Fruit fly (Drosophila melanogaster) whole organism, embryonic: ENCODE measurements around the gene rictor.

Source experiments
- Atf6 ChIP-seq: fragments of 200-800 bp; sonication (Bioruptor generic); IDR thresholded peaks from 2 replicates; pipeline ENCODE4 v1.3.6; 2022; ENCODE audit warnings: missing biosample characterization, missing genetic modification characterization
- B-H2 ChIP-seq: fragments of 200-800 bp; sonication (Bioruptor generic); optimal IDR thresholded peaks from 2 replicates; lab custom pipeline; 2018; ENCODE audit warnings: missing biosample characterization, mild to moderate bottlenecking, missing genetic modification characterization
- Bteb2 ChIP-seq: fragments of 200-800 bp; sonication (Bioruptor generic); optimal IDR thresholded peaks from 2 replicates; lab custom pipeline; 2016; ENCODE audit warnings: missing biosample characterization, missing genetic modification characterization
- CG10565 ChIP-seq: fragments of 200-800 bp; sonication (Bioruptor generic); optimal IDR thresholded peaks from 3 replicates; lab custom pipeline; 2016; ENCODE audit warnings: missing biosample characterization, mild to moderate bottlenecking, missing genetic modification characterization
- CG11247 ChIP-seq: fragments of 200-800 bp; sonication (Bioruptor generic); IDR thresholded peaks from 2 replicates; pipeline ENCODE4 v1.3.6; 2022; ENCODE audit warnings: missing biosample characterization, missing genetic modification characterization
- CG14441 ChIP-seq: fragments of 200-800 bp; sonication (Bioruptor generic); IDR thresholded peaks from 2 replicates; pipeline ENCODE4 v1.3.6; 2022; ENCODE audit warnings: missing biosample characterization, missing genetic modification characterization
- CG15011 ChIP-seq: fragments of 200-800 bp; sonication (Bioruptor generic); optimal IDR thresholded peaks from 3 replicates; lab custom pipeline; 2018; ENCODE audit warnings: missing biosample characterization, mild to moderate bottlenecking, missing genetic modification characterization
- CG17186 ChIP-seq: fragments of 200-800 bp; sonication (Bioruptor generic); optimal IDR thresholded peaks from 3 replicates; lab custom pipeline; 2017; ENCODE audit warnings: missing biosample characterization, missing genetic modification reagents, missing genetic modification characterization
- CG17612 ChIP-seq: fragments of 200-800 bp; sonication (Bioruptor generic); IDR thresholded peaks from 2 replicates; pipeline ENCODE4 v1.3.6; 2022; ENCODE audit warnings: missing biosample characterization, missing genetic modification characterization
- CG17912 ChIP-seq: fragments of 200-800 bp; sonication (Bioruptor generic); optimal IDR thresholded peaks from 2 replicates; lab custom pipeline; 2018; ENCODE audit warnings: missing biosample characterization, mild to moderate bottlenecking, missing genetic modification characterization
- CG18011 ChIP-seq: fragments of 200-800 bp; sonication (Bioruptor generic); optimal IDR thresholded peaks from 2 replicates; lab custom pipeline; 2017; ENCODE audit warnings: missing biosample characterization, missing genetic modification characterization, mild to moderate bottlenecking, moderate library complexity, missing genotype
- CG2120 ChIP-seq: fragments of 200-800 bp; sonication (Bioruptor generic); optimal IDR thresholded peaks from 3 replicates; lab custom pipeline; 2016; ENCODE audit warnings: missing biosample characterization, missing genetic modification characterization
- CG2712 ChIP-seq: fragments of 200-800 bp; optimal IDR thresholded peaks from 3 replicates; lab custom pipeline; 2019; ENCODE audit warnings: missing biosample characterization, mild to moderate bottlenecking, missing genetic modification characterization, moderate library complexity
- CG31224 ChIP-seq: fragments of 200-800 bp; sonication (Bioruptor generic); IDR thresholded peaks from 2 replicates; pipeline ENCODE4 v1.3.6; 2022; ENCODE audit warnings: missing biosample characterization, missing genetic modification characterization
- CG32772 ChIP-seq: fragments of 200-800 bp; sonication (Bioruptor generic); IDR thresholded peaks from 2 replicates; pipeline ENCODE4 v1.3.6; 2022; ENCODE audit warnings: missing biosample characterization, missing genetic modification characterization
- CG3281 ChIP-seq: fragments of 200-800 bp; sonication (Bioruptor generic); optimal IDR thresholded peaks from 3 replicates; lab custom pipeline; 2017; ENCODE audit warnings: missing biosample characterization, mild to moderate bottlenecking, missing genetic modification characterization
- CG34224 ChIP-seq: fragments of 200-800 bp; sonication (Bioruptor generic); IDR thresholded peaks from 3 replicates; pipeline ENCODE4 v1.3.6; 2022; ENCODE audit warnings: missing biosample characterization, missing genetic modification characterization; ENCODE audit not compliant: partially characterized antibody
- CG3847 ChIP-seq: fragments of 200-800 bp; sonication (Bioruptor generic); IDR thresholded peaks from 2 replicates; pipeline ENCODE4 v1.3.6; 2022; ENCODE audit warnings: missing biosample characterization, missing genetic modification characterization
- CG4820 ChIP-seq: fragments of 200-800 bp; sonication (Bioruptor generic); optimal IDR thresholded peaks from 3 replicates; lab custom pipeline; 2016; ENCODE audit warnings: missing biosample characterization, missing genetic modification characterization
- CG7786 ChIP-seq: fragments of 200-800 bp; sonication (Bioruptor generic); optimal IDR thresholded peaks from 2 replicates; lab custom pipeline; 2016; ENCODE audit warnings: missing biosample characterization, missing genetic modification characterization
- Drgx ChIP-seq: fragments of 200-800 bp; sonication (Bioruptor generic); IDR thresholded peaks from 2 replicates; pipeline ENCODE4 v1.3.6; 2022; ENCODE audit warnings: missing biosample characterization, missing genetic modification characterization
- Hsf ChIP-seq: fragments of 200-800 bp; sonication (Bioruptor generic); optimal IDR thresholded peaks from 3 replicates; lab custom pipeline; 2016; ENCODE audit warnings: missing biosample characterization, missing genetic modification characterization
- Lim3 ChIP-seq: fragments of 200-800 bp; sonication (Bioruptor generic); IDR thresholded peaks from 2 replicates; pipeline ENCODE4 v1.3.6; 2022; ENCODE audit warnings: missing biosample characterization, missing genetic modification characterization
- Lpt ChIP-seq: fragments of >200 bp; optimal IDR thresholded peaks from 2 replicates; lab custom pipeline; 2018; ENCODE audit warnings: missing biosample characterization, missing genetic modification characterization
- NC2α ChIP-seq: fragments of 200-800 bp; sonication (Bioruptor generic); optimal IDR thresholded peaks from 2 replicates; lab custom pipeline; 2016; ENCODE audit warnings: missing biosample characterization, missing genetic modification characterization
- Optix ChIP-seq: fragments of 200-800 bp; sonication (Bioruptor generic); IDR thresholded peaks from 3 replicates; pipeline ENCODE4 v1.3.6; 2022; ENCODE audit warnings: missing biosample characterization, missing genetic modification characterization
- Ptx1 ChIP-seq: fragments of 200-800 bp; sonication (Bioruptor generic); IDR thresholded peaks from 2 replicates; pipeline ENCODE4 v1.3.6; 2022; ENCODE audit warnings: missing biosample characterization, missing genetic modification characterization
- Sox100B ChIP-seq: fragments of 200-800 bp; sonication (Bioruptor generic); optimal IDR thresholded peaks from 3 replicates; lab custom pipeline; 2018; ENCODE audit warnings: missing biosample characterization, mild to moderate bottlenecking, missing genetic modification characterization
- TFAM ChIP-seq: fragments of 200-800 bp; sonication (Bioruptor generic); optimal IDR thresholded peaks from 2 replicates; lab custom pipeline; 2017; ENCODE audit warnings: missing biosample characterization, missing genetic modification characterization, inconsistent platforms
- amos ChIP-seq: fragments of 200-800 bp; sonication (Bioruptor generic); IDR thresholded peaks from 2 replicates; pipeline ENCODE4 v1.3.6; 2022; ENCODE audit warnings: missing biosample characterization, missing genetic modification characterization; ENCODE audit not compliant: partially characterized antibody
- ato ChIP-seq: fragments of 200-800 bp; sonication (Bioruptor generic); IDR thresholded peaks from 2 replicates; pipeline ENCODE4 v1.3.6; 2022; ENCODE audit warnings: missing biosample characterization, missing genetic modification characterization; ENCODE audit not compliant: partially characterized antibody
- bab2 ChIP-seq: fragments of 200-800 bp; sonication (Bioruptor generic); optimal IDR thresholded peaks from 2 replicates; lab custom pipeline; 2016; ENCODE audit warnings: missing biosample characterization, missing genetic modification characterization
- bowl ChIP-seq: fragments of 200-800 bp; sonication (Bioruptor generic); IDR thresholded peaks from 2 replicates; pipeline ENCODE4 v1.3.6; 2022; ENCODE audit warnings: missing biosample characterization, missing genetic modification characterization
- br ChIP-seq: fragments of >200 bp; optimal IDR thresholded peaks from 2 replicates; lab custom pipeline; 2017
- btn ChIP-seq: fragments of 200-800 bp; sonication (Bioruptor generic); optimal IDR thresholded peaks from 2 replicates; lab custom pipeline; 2016; ENCODE audit warnings: missing biosample characterization, missing genetic modification characterization
- chm ChIP-seq: fragments of 200-800 bp; sonication (Bioruptor generic); IDR thresholded peaks from 2 replicates; pipeline ENCODE4 v1.3.6; 2022; ENCODE audit warnings: missing biosample characterization, missing genetic modification characterization
- ci ChIP-seq: fragments of 200-800 bp; sonication (Bioruptor generic); IDR thresholded peaks from 3 replicates; pipeline ENCODE4 v1.3.6; 2022; ENCODE audit warnings: missing biosample characterization, missing genetic modification characterization
- dati ChIP-seq: fragments of 200-800 bp; sonication (Bioruptor generic); IDR thresholded peaks from 2 replicates; pipeline ENCODE4 v1.3.6; 2022; ENCODE audit warnings: missing biosample characterization, missing genetic modification characterization
- dimm ChIP-seq: fragments of 200-800 bp; sonication (Bioruptor generic); IDR thresholded peaks from 2 replicates; pipeline ENCODE4 v1.3.6; 2022; ENCODE audit warnings: missing biosample characterization, missing genetic modification characterization
- fd102C ChIP-seq: fragments of 200-800 bp; sonication (Bioruptor generic); optimal IDR thresholded peaks from 2 replicates; lab custom pipeline; 2018; ENCODE audit warnings: missing biosample characterization, mild to moderate bottlenecking, missing genetic modification characterization, moderate library complexity
- fu2 ChIP-seq: fragments of 200-800 bp; sonication (Bioruptor generic); optimal IDR thresholded peaks from 2 replicates; lab custom pipeline; 2016; ENCODE audit warnings: missing biosample characterization, missing genetic modification characterization
- gsb ChIP-seq: fragments of 200-800 bp; sonication (Bioruptor generic); IDR thresholded peaks from 2 replicates; pipeline ENCODE4 v1.3.6; 2022; ENCODE audit warnings: missing biosample characterization, missing genetic modification characterization
- kni ChIP-seq: fragments of 200-800 bp; sonication (Bioruptor generic); optimal IDR thresholded peaks from 3 replicates; lab custom pipeline; 2017; ENCODE audit warnings: mild to moderate bottlenecking, missing biosample characterization, missing genetic modification reagents, missing genetic modification characterization
- maf-S ChIP-seq: fragments of 200-800 bp; sonication (Bioruptor generic); optimal IDR thresholded peaks from 2 replicates; lab custom pipeline; 2016; ENCODE audit warnings: missing biosample characterization, missing genetic modification characterization
- mam ChIP-seq: fragments of 200-800 bp; sonication (Bioruptor generic); optimal IDR thresholded peaks from 3 replicates; lab custom pipeline; 2016; ENCODE audit warnings: missing biosample characterization, missing genetic modification characterization
- nau ChIP-seq: fragments of 200-800 bp; sonication (Bioruptor generic); optimal IDR thresholded peaks from 3 replicates; lab custom pipeline; 2017; ENCODE audit warnings: missing biosample characterization, mild to moderate bottlenecking, missing genetic modification characterization, missing genetic modification reagents
- pb ChIP-seq: fragments of 200-800 bp; sonication (Bioruptor generic); optimal IDR thresholded peaks from 3 replicates; lab custom pipeline; 2016; ENCODE audit warnings: missing biosample characterization, missing genetic modification characterization
- phol ChIP-seq: fragments of 200-800 bp; sonication (Bioruptor generic); optimal IDR thresholded peaks from 3 replicates; lab custom pipeline; 2018; ENCODE audit warnings: missing biosample characterization, mild to moderate bottlenecking, missing genetic modification characterization, moderate library complexity
- psq ChIP-seq: fragments of 200-800 bp; sonication (Bioruptor generic); optimal IDR thresholded peaks from 2 replicates; lab custom pipeline; 2017; ENCODE audit warnings: missing biosample characterization, missing genetic modification characterization
- sisA ChIP-seq: fragments of 200-800 bp; sonication (Bioruptor generic); IDR thresholded peaks from 2 replicates; pipeline ENCODE4 v1.3.6; 2022; ENCODE audit warnings: missing biosample characterization, missing genetic modification characterization
- sqz ChIP-seq: fragments of 200-800 bp; sonication (Bioruptor generic); optimal IDR thresholded peaks from 3 replicates; lab custom pipeline; 2018; ENCODE audit warnings: missing biosample characterization, mild to moderate bottlenecking, missing genetic modification characterization
- tin ChIP-seq: fragments of 200-800 bp; sonication (Bioruptor generic); optimal IDR thresholded peaks from 3 replicates; lab custom pipeline; 2016; ENCODE audit warnings: missing biosample characterization, missing genetic modification characterization
- ttk ChIP-seq: fragments of 200-800 bp; sonication (Bioruptor generic); IDR thresholded peaks from 2 replicates; pipeline ENCODE4 v2.1.2; 2022; ENCODE audit warnings: missing biosample characterization, missing genetic modification characterization

Gene rictor

DNA sequence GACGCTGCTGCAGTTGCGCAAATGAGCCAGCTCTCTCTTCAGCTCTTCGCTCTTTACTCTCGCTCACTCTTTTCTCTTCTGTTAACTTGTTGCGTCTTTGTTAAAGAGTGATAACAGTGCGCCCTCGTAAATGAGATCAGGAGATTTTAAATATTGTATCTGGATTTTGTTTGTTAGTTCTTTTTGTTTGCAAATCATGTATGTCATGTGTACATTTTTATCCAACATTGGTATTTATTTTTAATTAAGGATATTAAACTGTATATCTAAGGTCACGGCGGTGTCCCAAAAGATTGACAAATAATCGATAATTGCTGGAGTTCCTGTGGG is 37.7 kb upstream of the rictor start (continued):
- peak; percentile 40 for TF ChIP-seq sisA
- TF ChIP-seq mam (GFP tag; lab: Kevin White, UChicago): no peak
- TF ChIP-seq CG31224 (GFP tag; lab: Robert Waterston, UW): no peak
- no peak for TF ChIP-seq br (lab: Kevin White, UChicago)
- TF ChIP-seq bab2 (GFP tag; lab: Kevin White, UChicago): peak; percentile 36
- TF ChIP-seq btn: no peak
- TF ChIP-seq maf-S (GFP tag; lab: Kevin White, UChicago): no peak
- 0 out of 2 replicates have a peak, but pooled peaks have one; percentile 35 for TF ChIP-seq CG11247 (GFP tag; lab: Robert Waterston, UW)
- TF ChIP-seq CG4820 (GFP tag; lab: Kevin White, UChicago): no peak
- TF ChIP-seq tin: peak; percentile 18
- no peak for TF ChIP-seq CG7786 (GFP tag; lab: Kevin White, UChicago)
- TF ChIP-seq ci (GFP tag; lab: Robert Waterston, UW): peak; percentile 82
- TF ChIP-seq CG2120 (GFP tag; lab: Kevin White, UChicago): peak; percentile 39
- no peak for TF ChIP-seq dimm (GFP tag; lab: Robert Waterston, UW)
- no peak for TF ChIP-seq CG17612
- TF ChIP-seq CG3847: no peak
- peak; percentile 59 for TF ChIP-seq fd102C (GFP tag; lab: Kevin White, UChicago)
- no peak for TF ChIP-seq Bteb2 (GFP tag; lab: Kevin White, UChicago)
- no peak for TF ChIP-seq Optix (GFP tag; lab: Robert Waterston, UW)
- no peak for TF ChIP-seq sqz (GFP tag; lab: Kevin White, UChicago)
- no peak for TF ChIP-seq nau (GFP tag; lab: Kevin White, UChicago)
- peak; percentile 49 for TF ChIP-seq phol (tag; lab: Kevin White, UChicago)
- TF ChIP-seq fu2 (GFP tag; lab: Kevin White, UChicago): no peak
- TF ChIP-seq chm (GFP tag; lab: Robert Waterston, UW): peak; percentile 84
- TF ChIP-seq Atf6 (GFP tag; lab: Robert Waterston, UW): peak; percentile 46
- TF ChIP-seq amos: no peak
- TF ChIP-seq CG18011 (GFP tag; lab: Kevin White, UChicago): no peak
- no peak for TF ChIP-seq ato
- TF ChIP-seq kni (GFP tag; lab: Kevin White, UChicago): no peak
- 0 out of 2 replicates have a peak, but pooled peaks have one; percentile 25 for TF ChIP-seq gsb (GFP tag; lab: Robert Waterston, UW)
- peak; percentile 68 for TF ChIP-seq CG2712 (tag; lab: Kevin White, UChicago)
- TF ChIP-seq Drgx (GFP tag; lab: Robert Waterston, UW): peak; percentile 59; the same call in 1 of the 2 replicates
- peak; percentile 31; the same call in 1 of the 2 replicates for TF ChIP-seq CG32772 (GFP tag; lab: Robert Waterston, UW)
- no peak for TF ChIP-seq B-H2 (GFP tag; lab: Kevin White, UChicago)
- TF ChIP-seq pb (GFP tag; lab: Kevin White, UChicago): no peak
- peak; percentile 15 for TF ChIP-seq Sox100B (GFP tag; lab: Kevin White, UChicago)
- peak; percentile 20 for TF ChIP-seq CG3281 (GFP tag; lab: Kevin White, UChicago)
- no peak for TF ChIP-seq psq (GFP tag; lab: Kevin White, UChicago)
- TF ChIP-seq CG17186 (GFP tag; lab: Kevin White, UChicago): no peak
- TF ChIP-seq CG14441 (GFP tag; lab: Robert Waterston, UW): peak; percentile 53; the same call in 1 of the 2 replicates
- no peak for TF ChIP-seq CG17912 (GFP tag; lab: Kevin White, UChicago)
- no peak for TF ChIP-seq CG10565 (GFP tag; lab: Kevin White, UChicago)
- TF ChIP-seq Hsf (GFP tag; lab: Kevin White, UChicago): peak; percentile 32
- TF ChIP-seq dati (GFP tag; lab: Robert Waterston, UW): 0 out of 2 replicates have a peak, but pooled peaks have one; percentile 10
- no peak for TF ChIP-seq CG34224 (GFP tag; lab: Robert Waterston, UW)
- no peak for TF ChIP-seq Lim3
- no peak for TF ChIP-seq TFAM (GFP tag; lab: Kevin White, UChicago)
- no peak for TF ChIP-seq ttk (GFP tag; lab: Robert Waterston, UW)
- TF ChIP-seq CG15011 (GFP tag; lab: Kevin White, UChicago): no peak
- TF ChIP-seq Lpt (GFP tag; lab: Kevin White, UChicago): no peak
- no peak for TF ChIP-seq bowl (GFP tag; lab: Robert Waterston, UW)
- peak; percentile 58 for TF ChIP-seq Ptx1
- TF ChIP-seq NC2α (GFP tag; lab: Kevin White, UChicago): no peak
